Worm (Caenorhabditis elegans): Measurements from ENCODE around the gene srh-159.
A peak's percentile ranks its signal among the peaks of the same experiment; 100 is the strongest.

The srh-159 gene

ce11 chrV:17208045-17208444, 25.9 kb downstream of the srh-159 start, which contains the start of gene Y68A4A.13:
Gene Y68A4A.13 (minus strand): TSS chrV:17208145.
- TF ChIP-seq K12H6.12 (tag; optimal IDR thresholded peaks at IDR 0.05), result no peak

ce11 chrV:17211989-17212731, 30.0 kb downstream of the srh-159 start, which contains the start of gene srh-236:
Gene srh-236 (minus strand): TSS chrV:17212039.
- TF ChIP-seq dox-1 (GFP tag; IDR thresholded peaks at IDR 0.05) (no peak), cebp-1 (GFP tag; IDR thresholded peaks at IDR 0.05) (no peak), cebp-1 (tag; optimal IDR thresholded peaks at IDR 0.05) (no peak), ceh-58 (GFP tag; IDR thresholded peaks at IDR 0.05) (no peak), F37B4.10 (GFP tag; IDR thresholded peaks at IDR 0.05) (0 out of 2 replicates have a peak, but pooled peaks have one; percentile 54), snpc-4 (GFP tag; optimal IDR thresholded peaks at IDR 0.05) (no peak), snpc-4 (tag; optimal IDR thresholded peaks at IDR 0.05) (peak in 2 of 4 experiments; percentile 35), F10E7.11 (tag; optimal IDR thresholded peaks at IDR 0.05) (no peak), let-607 (tag; optimal IDR thresholded peaks at IDR 0.05) (no peak), mcd-1 (GFP tag; IDR thresholded peaks at IDR 0.05) (no peak), lsy-27 (tag; optimal IDR thresholded peaks at IDR 0.05; ENCODE audit: borderline replicate concordance, insufficient read depth) (no peak), chd-7 (tag; optimal IDR thresholded peaks at IDR 0.05) (no peak), sdz-38 (tag; optimal IDR thresholded peaks at IDR 0.05) (no peak), hmg-20 (GFP tag; IDR thresholded peaks at IDR 0.05) (no peak), hrde-1 (tag; optimal IDR thresholded peaks at IDR 0.05; ENCODE audit: borderline replicate concordance) (no peak), tlf-1 (GFP tag; optimal IDR thresholded peaks at IDR 0.05) (no peak), egrh-3 (GFP tag; IDR thresholded peaks at IDR 0.05) (peak; percentile 45; the same call in 1 of the 2 replicates)

- TF ChIP-seq lag-1 (GFP tag; IDR thresholded peaks at IDR 0.05) (no peak), pbrm-1 (GFP tag; IDR thresholded peaks at IDR 0.05) (no peak), ztf-25 (GFP tag; IDR thresholded peaks at IDR 0.05) (no peak), F39B2.1 (GFP tag; IDR thresholded peaks at IDR 0.05) (no peak), egrh-3 (GFP tag; IDR thresholded peaks at IDR 0.05) (no peak), athp-1 (tag; optimal IDR thresholded peaks at IDR 0.05) (no peak), lin-54 (GFP tag; optimal IDR thresholded peaks at IDR 0.05) (no peak), snpc-1.1 (tag; optimal IDR thresholded peaks at IDR 0.05; ENCODE audit: insufficient read depth) (no peak), die-1 (tag; optimal IDR thresholded peaks at IDR 0.05) (no peak), ztf-18 (tag; optimal IDR thresholded peaks at IDR 0.05) (no peak), mcd-1 (GFP tag; IDR thresholded peaks at IDR 0.05) (no peak), ztf-6 (GFP tag; IDR thresholded peaks at IDR 0.05) (no peak), tlf-1 (GFP tag; optimal IDR thresholded peaks at IDR 0.05) (no peak), sptf-2 (GFP tag; optimal IDR thresholded peaks at IDR 0.05) (no peak), K11D2.4 (GFP tag; IDR thresholded peaks at IDR 0.05) (no peak), efl-1 (GFP tag; optimal IDR thresholded peaks at IDR 0.05) (no peak), mel-28 (tag; optimal IDR thresholded peaks at IDR 0.05; ENCODE audit: borderline replicate concordance) (no peak), B0035.1 (tag; optimal IDR thresholded peaks at IDR 0.05) (no peak), ztf-3 (GFP tag; optimal IDR thresholded peaks at IDR 0.05) (no peak)
These were observed 30.6 kb downstream of the srh-159 start, which contains the start of gene srh-113 for ce11 chrV:17212743-17213142. Gene srh-113 (plus strand): TSS chrV:17213043.

Measured in whole organism, young adult.